Fruit fly (Drosophila melanogaster): Measurements from ENCODE around the gene CG14313.

The CG14313 gene

DNA sequence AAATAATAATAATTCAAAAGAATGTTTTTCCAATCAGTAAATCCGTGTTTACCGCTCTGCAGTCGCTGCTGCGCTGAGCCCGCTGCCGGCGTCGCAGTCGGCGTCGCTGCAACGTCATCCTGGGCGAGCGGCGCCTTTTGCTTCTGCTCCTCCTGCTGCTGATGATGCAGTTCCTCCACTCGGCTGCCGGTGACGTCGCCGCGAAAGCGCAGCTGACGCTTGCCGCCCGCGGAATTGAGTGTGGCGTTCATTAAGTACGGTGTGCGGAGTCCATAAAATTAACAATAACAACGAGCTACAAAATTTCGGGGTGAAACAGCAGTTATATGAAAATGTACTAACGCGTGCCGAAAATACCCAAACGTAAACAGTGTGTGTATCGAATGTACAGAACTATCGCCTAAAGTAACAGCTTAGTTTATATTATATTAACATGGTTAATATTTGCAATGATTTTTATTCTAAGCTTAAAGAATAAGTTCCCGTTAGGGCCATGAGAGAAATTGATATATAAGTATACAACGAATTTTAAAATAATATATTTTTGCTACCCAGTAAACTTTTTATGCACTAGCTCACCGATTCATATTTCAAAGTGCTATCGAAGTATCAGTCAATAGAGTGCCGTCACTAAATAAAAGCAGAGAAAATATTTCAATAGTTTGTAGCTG, 27.6 kb downstream of the CG14313 start, which contains the start of the genes CG7218 and Cbp20 (continued):
- TF ChIP-seq bowl (GFP tag; IDR thresholded peaks at IDR 0.05) (no peak), GATAe (GFP tag; conservative IDR thresholded peaks at IDR 0.05) (no peak), Usf (GFP tag; optimal IDR thresholded peaks at IDR 0.05) (peak; percentile 18), otp (GFP tag; IDR thresholded peaks at IDR 0.05) (peak; percentile 12; the same call in 1 of the 3 replicates), CG6175 (GFP tag; IDR thresholded peaks at IDR 0.05) (peak; percentile 69; the same call in 1 of the 3 replicates), lmd (GFP tag; IDR thresholded peaks at IDR 0.05) (peak; percentile 76), pan (optimal IDR thresholded peaks at IDR 0.05) (no peak), pan (GFP tag; optimal IDR thresholded peaks at IDR 0.05 in 1 of 2, IDR thresholded peaks at IDR 0.05 in 1 of 2) (peak in 1 of 2 experiments; percentile 82), ara (GFP tag; IDR thresholded peaks at IDR 0.05) (0 out of 2 replicates have a peak, but pooled peaks have one; percentile 22), CG9797 (GFP tag; optimal IDR thresholded peaks at IDR 0.05) (peak; percentile 73), Dbx (GFP tag; IDR thresholded peaks at IDR 0.05) (peak; percentile 91), cwo (GFP tag; optimal IDR thresholded peaks at IDR 0.05) (peak; percentile 49), CG8478 (optimal IDR thresholded peaks at IDR 0.05) (no peak), sob (GFP tag; IDR thresholded peaks at IDR 0.05) (peak; percentile 76), tna (GFP tag; IDR thresholded peaks at IDR 0.05; ENCODE audit: partially characterized antibody) (peak; percentile 29; the same call in 1 of the 2 replicates), Dp (GFP tag; optimal IDR thresholded peaks at IDR 0.05) (peak; percentile 24), CG2678 (tag; optimal IDR thresholded peaks at IDR 0.05) (peak; percentile 78), CG9609 (GFP tag; optimal IDR thresholded peaks at IDR 0.05) (peak; percentile 50), D19B (GFP tag; optimal IDR thresholded peaks at IDR 0.05) (peak; percentile 61), Bgb (GFP tag; IDR thresholded peaks at IDR 0.05; ENCODE audit: partially characterized antibody) (peak; percentile 79), vfl (GFP tag; optimal IDR thresholded peaks at IDR 0.05) (peak; percentile 75), ftz-f1 (GFP tag; optimal IDR thresholded peaks at IDR 0.05) (no peak), CG8944 (GFP tag; optimal IDR thresholded peaks at IDR 0.05) (peak; percentile 50), nmo (GFP tag; optimal IDR thresholded peaks at IDR 0.05) (peak; percentile 73), slp2 (GFP tag; optimal IDR thresholded peaks at IDR 0.05) (peak; percentile 8), sd (tag; optimal IDR thresholded peaks at IDR 0.05) (peak; percentile 65), CG1792 (GFP tag; optimal IDR thresholded peaks at IDR 0.05) (no peak), Blimp-1 (GFP tag; optimal IDR thresholded peaks at IDR 0.05) (peak; percentile 54), CG3163 (GFP tag; optimal IDR thresholded peaks at IDR 0.05) (peak; percentile 9), jing (GFP tag; optimal IDR thresholded peaks at IDR 0.05) (no peak), Ets97D (GFP tag; optimal IDR thresholded peaks at IDR 0.05) (peak; percentile 60), CG13624 (GFP tag; optimal IDR thresholded peaks at IDR 0.05) (peak; percentile 53), onecut (GFP tag; IDR thresholded peaks at IDR 0.05) (peak; percentile 47; the same call in 1 of the 2 replicates), sima (GFP tag; optimal IDR thresholded peaks at IDR 0.05) (no peak), prd (optimal IDR thresholded peaks at IDR 0.05) (no peak), prd (GFP tag; IDR thresholded peaks at IDR 0.05) (peak; percentile 75), maf-S (GFP tag; optimal IDR thresholded peaks at IDR 0.05) (peak; percentile 23), sens-2 (GFP tag; IDR thresholded peaks at IDR 0.05) (peak; percentile 48; the same call in 1 of the 2 replicates), gt (GFP tag; IDR thresholded peaks at IDR 0.05) (no peak), trem (tag; optimal IDR thresholded peaks at IDR 0.05) (peak; percentile 83), Mad (GFP tag; optimal IDR thresholded peaks at IDR 0.05) (peak; percentile 14), CG17328 (GFP tag; IDR thresholded peaks at IDR 0.05) (peak; percentile 65), tup (GFP tag; optimal IDR thresholded peaks at IDR 0.05) (peak; percentile 43), slbo (GFP tag; IDR thresholded peaks at IDR 0.05) (peak; percentile 94), H15 (GFP tag; IDR thresholded peaks at IDR 0.05) (peak; percentile 65; the same call in 1 of the 3 replicates), CG8089 (GFP tag; optimal IDR thresholded peaks at IDR 0.05) (peak; percentile 10), CG13287 (GFP tag; IDR thresholded peaks at IDR 0.05; ENCODE audit: partially characterized antibody) (peak; percentile 91), CG9437 (GFP tag; optimal IDR thresholded peaks at IDR 0.05) (peak; percentile 73), CG3838 (GFP tag; optimal IDR thresholded peaks at IDR 0.05) (peak; percentile 11), crp (GFP tag; optimal IDR thresholded peaks at IDR 0.05) (peak in 1 of 2 experiments; percentile 73)
